Fruit fly (Drosophila melanogaster) whole organism, embryonic: ENCODE measurements around the gene CG5070.

Experiments
- CG12391 ChIP-seq: fragments of 200-800 bp; sonication (Bioruptor generic); optimal IDR thresholded peaks from 3 replicates; lab custom pipeline; 2018; ENCODE audit warnings: missing biosample characterization, mild to moderate bottlenecking, missing genetic modification characterization, moderate library complexity
- CG13287 ChIP-seq: fragments of 200-800 bp; sonication (Bioruptor generic); IDR thresholded peaks from 2 replicates; pipeline ENCODE4 v1.3.6; 2022; ENCODE audit warnings: missing biosample characterization, missing genetic modification characterization; ENCODE audit not compliant: partially characterized antibody
- CG17385 ChIP-seq: fragments of 200-800 bp; sonication (Bioruptor generic); optimal IDR thresholded peaks from 3 replicates; lab custom pipeline; 2018; ENCODE audit warnings: missing biosample characterization, mild to moderate bottlenecking, missing genetic modification characterization
- CG17612 ChIP-seq: fragments of 200-800 bp; sonication (Bioruptor generic); IDR thresholded peaks from 2 replicates; pipeline ENCODE4 v1.3.6; 2022; ENCODE audit warnings: missing biosample characterization, missing genetic modification characterization
- CG18764 ChIP-seq: fragments of 200-800 bp; sonication (Bioruptor generic); optimal IDR thresholded peaks from 3 replicates; lab custom pipeline; 2016; ENCODE audit warnings: missing biosample characterization, missing genetic modification characterization
- CG30403 ChIP-seq: fragments of 200-800 bp; sonication (Bioruptor generic); optimal IDR thresholded peaks from 3 replicates; lab custom pipeline; 2016; ENCODE audit warnings: missing biosample characterization, missing genetic modification characterization
- CG4617 ChIP-seq: fragments of 200-800 bp; sonication (Bioruptor generic); optimal IDR thresholded peaks from 3 replicates; lab custom pipeline; 2016; ENCODE audit warnings: missing biosample characterization, missing genetic modification characterization, borderline replicate concordance
- Dek ChIP-seq: fragments of 200-800 bp; sonication (Bioruptor generic); optimal IDR thresholded peaks from 3 replicates; lab custom pipeline; 2019; ENCODE audit warnings: missing biosample characterization, mild to moderate bottlenecking, missing genetic modification characterization, moderate library complexity
- br ChIP-seq: fragments of >200 bp; optimal IDR thresholded peaks from 2 replicates; lab custom pipeline; 2017
- bsh ChIP-seq, 2 experiments: fragments of 200-800 bp; sonication (Bioruptor generic); optimal IDR thresholded peaks; 2 replicates each; lab custom pipeline; 2017 to 2018; ENCODE audit warnings: mild to moderate bottlenecking in 2 of 2, missing biosample characterization in 2 of 2, missing genetic modification characterization in 2 of 2, moderate library complexity in 1 of 2
- fd102C ChIP-seq: fragments of 200-800 bp; sonication (Bioruptor generic); optimal IDR thresholded peaks from 2 replicates; lab custom pipeline; 2018; ENCODE audit warnings: missing biosample characterization, mild to moderate bottlenecking, missing genetic modification characterization, moderate library complexity
- fru ChIP-seq: fragments of >200 bp; optimal IDR thresholded peaks from 2 replicates; lab custom pipeline; 2017
- mld ChIP-seq: fragments of 200-800 bp; sonication (Bioruptor generic); IDR thresholded peaks from 3 replicates; pipeline ENCODE4 v1.3.6; 2022; ENCODE audit warnings: missing biosample characterization, missing genetic modification characterization; ENCODE audit not compliant: partially characterized antibody
- sim ChIP-seq: fragments of 200-800 bp; sonication (Bioruptor generic); IDR thresholded peaks from 2 replicates; pipeline ENCODE4 v1.3.6; 2022; ENCODE audit warnings: missing biosample characterization, missing genetic modification characterization

DNA sequence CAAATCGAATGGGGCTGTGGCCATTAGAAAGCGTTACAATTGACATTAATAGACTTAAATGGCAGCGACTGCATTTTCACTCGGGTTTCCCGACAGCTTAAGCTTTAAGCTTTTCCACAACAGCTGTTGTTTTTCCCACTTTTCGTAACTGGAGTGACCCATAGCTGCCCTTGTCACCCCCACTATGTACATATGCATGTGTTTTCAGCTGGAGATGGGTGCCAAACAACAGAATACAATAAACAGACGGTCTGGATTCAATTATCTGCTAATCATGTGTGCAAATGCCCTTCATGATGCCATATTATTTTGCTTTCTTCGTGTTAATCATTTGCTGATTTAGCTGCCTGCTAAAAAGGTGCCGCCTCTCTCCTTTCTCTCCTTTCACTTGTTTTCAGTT is 19.4 kb upstream of the CG5070 start:
- TF ChIP-seq Dek (tag; lab: Kevin White, UChicago) (no peak), br (lab: Kevin White, UChicago) (no peak), CG12391 (no peak), fd102C (no peak), mld (no peak), sim (GFP tag; lab: Robert Waterston, UW) (no peak), CG17612 (GFP tag; lab: Robert Waterston, UW) (no peak), CG13287 (no peak), CG18764 (GFP tag; lab: Kevin White, UChicago) (no peak), CG17385 (GFP tag; lab: Kevin White, UChicago) (no peak), bsh (GFP tag; optimal IDR thresholded peaks at IDR 0.05; lab: Kevin White, UChicago) (no peak), CG30403 (GFP tag; lab: Kevin White, UChicago) (no peak), CG4617 (GFP tag; lab: Kevin White, UChicago) (no peak), fru (lab: Kevin White, UChicago) (no peak)
